Fruit fly (Drosophila melanogaster): ENCODE measurements around the gene CG9917.

The CG9917 gene

DNA sequence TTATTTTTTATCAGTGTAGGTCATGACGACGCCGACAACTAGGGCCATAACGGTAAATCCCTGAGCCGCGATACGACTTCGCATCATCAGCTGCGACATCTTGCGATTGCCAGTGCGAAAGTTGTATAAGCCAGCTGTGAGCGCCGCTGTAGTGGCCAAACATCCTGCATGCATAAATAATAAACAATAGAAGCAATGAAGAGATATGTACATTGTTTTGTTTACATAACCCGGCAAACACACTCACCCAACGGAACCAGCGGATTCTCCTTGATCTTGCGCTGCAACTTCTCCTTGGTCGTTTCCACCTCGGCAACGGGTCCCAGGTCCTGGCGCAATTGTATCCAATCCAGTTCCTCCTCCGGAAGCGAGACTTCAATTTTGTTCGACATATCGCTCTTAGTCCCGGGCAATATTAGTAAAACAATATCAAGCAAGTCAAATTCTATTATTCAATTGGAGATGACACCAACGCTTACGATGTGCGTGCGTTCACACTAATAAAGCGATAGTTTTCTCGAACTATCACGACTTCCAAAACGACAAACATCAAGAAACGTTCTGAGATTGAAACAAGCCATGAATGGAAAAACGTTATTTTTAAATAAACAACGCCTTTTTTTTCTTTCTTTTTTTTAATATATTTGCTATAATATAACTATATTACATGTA, 8.7 kb upstream of the CG9917 start (continued):
- TF ChIP-seq CG13624 (GFP tag; optimal IDR thresholded peaks at IDR 0.05) (no peak), CG2129 (GFP tag; IDR thresholded peaks at IDR 0.05; ENCODE audit: partially characterized antibody) (peak; percentile 71), en (GFP tag; optimal IDR thresholded peaks at IDR 0.05) (no peak), CG3163 (GFP tag; optimal IDR thresholded peaks at IDR 0.05) (no peak), CG12071 (GFP tag; optimal IDR thresholded peaks at IDR 0.05) (no peak), eyg (GFP tag; optimal IDR thresholded peaks at IDR 0.05) (no peak), CG6689 (GFP tag; IDR thresholded peaks at IDR 0.05) (no peak), Opbp (GFP tag; IDR thresholded peaks at IDR 0.05; ENCODE audit: partially characterized antibody) (peak; percentile 89), Sox102F (GFP tag; optimal IDR thresholded peaks at IDR 0.05) (no peak), emc (GFP tag; optimal IDR thresholded peaks at IDR 0.05) (no peak), CG4282 (GFP tag; optimal IDR thresholded peaks at IDR 0.05) (no peak), CG13296 (GFP tag; optimal IDR thresholded peaks at IDR 0.05) (no peak), cad (GFP tag; optimal IDR thresholded peaks at IDR 0.05) (no peak), wdn (GFP tag; IDR thresholded peaks at IDR 0.05) (no peak), Neu2 (GFP tag; optimal IDR thresholded peaks at IDR 0.05; ENCODE audit: borderline replicate concordance) (no peak), CG7786 (GFP tag; optimal IDR thresholded peaks at IDR 0.05) (no peak), E2f1 (GFP tag; IDR thresholded peaks at IDR 0.05) (no peak), CG30431 (GFP tag; optimal IDR thresholded peaks at IDR 0.05) (no peak), gcm (GFP tag; optimal IDR thresholded peaks at IDR 0.05) (no peak), CoRest (tag; optimal IDR thresholded peaks at IDR 0.05) (peak; percentile 28), fd96Cb (tag; optimal IDR thresholded peaks at IDR 0.05) (no peak), CG30403 (GFP tag; optimal IDR thresholded peaks at IDR 0.05) (no peak), vfl (GFP tag; optimal IDR thresholded peaks at IDR 0.05) (no peak), CG32767 (GFP tag; IDR thresholded peaks at IDR 0.05) (no peak), CG31388 (GFP tag; optimal IDR thresholded peaks at IDR 0.05) (no peak), dm (GFP tag; optimal IDR thresholded peaks at IDR 0.05) (no peak), tna (GFP tag; IDR thresholded peaks at IDR 0.05; ENCODE audit: partially characterized antibody) (peak; percentile 57), CG14710 (tag; optimal IDR thresholded peaks at IDR 0.05) (peak; percentile 10), sob (GFP tag; IDR thresholded peaks at IDR 0.05) (no peak), eve (GFP tag; optimal IDR thresholded peaks at IDR 0.05) (no peak), mam (GFP tag; optimal IDR thresholded peaks at IDR 0.05) (no peak), B-H2 (GFP tag; optimal IDR thresholded peaks at IDR 0.05) (peak; percentile 24), mld (GFP tag; IDR thresholded peaks at IDR 0.05; ENCODE audit: partially characterized antibody) (peak; percentile 60; the same call in 1 of the 3 replicates), TFAM (GFP tag; optimal IDR thresholded peaks at IDR 0.05) (no peak), CTCF (GFP tag; optimal IDR thresholded peaks at IDR 0.05) (no peak), Ssrp (tag; optimal IDR thresholded peaks at IDR 0.05) (no peak), inv (GFP tag; IDR thresholded peaks at IDR 0.05; ENCODE audit: partially characterized antibody) (peak; percentile 77), CG10267 (tag; optimal IDR thresholded peaks at IDR 0.05) (no peak), CG18764 (GFP tag; optimal IDR thresholded peaks at IDR 0.05) (no peak), Myb (GFP tag; optimal IDR thresholded peaks at IDR 0.05) (peak; percentile 84), CG6765 (GFP tag; optimal IDR thresholded peaks at IDR 0.05) (no peak), CG15514 (GFP tag; optimal IDR thresholded peaks at IDR 0.05) (peak; percentile 90), row (GFP tag; IDR thresholded peaks at IDR 0.05) (peak; percentile 85), GATAe (GFP tag; conservative IDR thresholded peaks at IDR 0.05) (no peak), Hmr (GFP tag; optimal IDR thresholded peaks at IDR 0.05) (no peak), Lpt (GFP tag; optimal IDR thresholded peaks at IDR 0.05) (no peak), gsb-n (tag; optimal IDR thresholded peaks at IDR 0.05) (no peak), CG13287 (GFP tag; IDR thresholded peaks at IDR 0.05; ENCODE audit: partially characterized antibody) (peak; percentile 84), cas (GFP tag; IDR thresholded peaks at IDR 0.05) (no peak), CG10321 (GFP tag; IDR thresholded peaks at IDR 0.05) (no peak), stwl (tag; optimal IDR thresholded peaks at IDR 0.05) (peak; percentile 15)
